Worm (Caenorhabditis elegans): ENCODE results near the gene C28H8.5.

- TF ChIP-seq snpc-4 (tag; optimal IDR thresholded peaks at IDR 0.05) (no peak), fkh-8 (tag; optimal IDR thresholded peaks at IDR 0.05) (no peak), lir-3 (tag; optimal IDR thresholded peaks at IDR 0.05; ENCODE audit: poor library complexity) (no peak)
These were observed at the start of gene C28H8.5 for ce11 chrIII:5884007-5884406.

All from whole organism, L1 larva.